Fruit fly (Drosophila melanogaster) whole organism, embryonic: ENCODE data around the gene CG31633.

Source experiments
- Asciz ChIP-seq: fragments of 200-800 bp; sonication (Bioruptor generic); optimal IDR thresholded peaks from 2 replicates; lab custom pipeline; 2017; ENCODE audit warnings: missing biosample characterization, mild to moderate bottlenecking, missing genetic modification characterization, missing genetic modification reagents
- Atf6 ChIP-seq: fragments of 200-800 bp; sonication (Bioruptor generic); IDR thresholded peaks from 2 replicates; pipeline ENCODE4 v1.3.6; 2022; ENCODE audit warnings: missing biosample characterization, missing genetic modification characterization
- Awh ChIP-seq: fragments of 200-800 bp; sonication (Bioruptor generic); IDR thresholded peaks from 2 replicates; pipeline ENCODE4, ENCODE4 v1.3.6; 2022; ENCODE audit warnings: missing biosample characterization, missing genetic modification characterization
- BEAF-32 ChIP-seq: fragments of 200-800 bp; sonication (Bioruptor generic); optimal IDR thresholded peaks from 3 replicates; lab custom pipeline; 2017; ENCODE audit warnings: missing biosample characterization, missing genetic modification characterization, mild to moderate bottlenecking, moderate library complexity, missing genetic modification reagents
- CG10209 ChIP-seq: fragments of 200-800 bp; sonication (Bioruptor generic); optimal IDR thresholded peaks from 3 replicates; lab custom pipeline; 2017; ENCODE audit warnings: missing biosample characterization, mild to moderate bottlenecking, missing genetic modification characterization, missing genetic modification reagents
- CG10565 ChIP-seq: fragments of 200-800 bp; sonication (Bioruptor generic); optimal IDR thresholded peaks from 3 replicates; lab custom pipeline; 2016; ENCODE audit warnings: missing biosample characterization, mild to moderate bottlenecking, missing genetic modification characterization
- CG11093 ChIP-seq: fragments of 200-800 bp; sonication (Bioruptor generic); IDR thresholded peaks from 3 replicates; pipeline ENCODE4 v1.3.6; 2022; ENCODE audit warnings: missing biosample characterization, missing genetic modification characterization
- CG13894 ChIP-seq: fragments of 200-800 bp; sonication (Bioruptor generic); optimal IDR thresholded peaks from 3 replicates; lab custom pipeline; 2018; ENCODE audit warnings: missing biosample characterization, mild to moderate bottlenecking, missing genetic modification characterization, moderate library complexity
- CG17359 ChIP-seq: fragments of 200-800 bp; sonication (Bioruptor generic); optimal IDR thresholded peaks from 3 replicates; lab custom pipeline; 2018; ENCODE audit warnings: missing biosample characterization, mild to moderate bottlenecking, missing genetic modification characterization, moderate library complexity
- CG17912 ChIP-seq: fragments of 200-800 bp; sonication (Bioruptor generic); optimal IDR thresholded peaks from 2 replicates; lab custom pipeline; 2018; ENCODE audit warnings: missing biosample characterization, mild to moderate bottlenecking, missing genetic modification characterization
- CG2678 ChIP-seq: fragments of 200-800 bp; sonication (Bioruptor generic); optimal IDR thresholded peaks from 3 replicates; lab custom pipeline; 2019; ENCODE audit warnings: missing biosample characterization, mild to moderate bottlenecking, missing genetic modification characterization, moderate library complexity
- CG32532 ChIP-seq: fragments of 200-800 bp; sonication (Bioruptor generic); IDR thresholded peaks from 2 replicates; pipeline ENCODE4 v1.3.6; 2022; ENCODE audit warnings: missing biosample characterization, missing genetic modification characterization
- CG32767 ChIP-seq: fragments of 200-800 bp; sonication (Bioruptor generic); IDR thresholded peaks from 2 replicates; pipeline ENCODE4 v1.3.6; 2022; ENCODE audit warnings: missing biosample characterization, missing genetic modification characterization
- CG3407 ChIP-seq: fragments of 200-800 bp; sonication (Bioruptor generic); optimal IDR thresholded peaks from 2 replicates; lab custom pipeline; 2018; ENCODE audit warnings: missing biosample characterization, mild to moderate bottlenecking, missing genetic modification characterization
- CG34224 ChIP-seq: fragments of 200-800 bp; sonication (Bioruptor generic); IDR thresholded peaks from 3 replicates; pipeline ENCODE4 v1.3.6; 2022; ENCODE audit warnings: missing biosample characterization, missing genetic modification characterization; ENCODE audit not compliant: partially characterized antibody
- CG3838 ChIP-seq: fragments of 200-800 bp; sonication (Bioruptor generic); optimal IDR thresholded peaks from 3 replicates; lab custom pipeline; 2016; ENCODE audit warnings: missing biosample characterization, missing genetic modification characterization
- CG42726 ChIP-seq: fragments of 200-800 bp; sonication (Bioruptor generic); IDR thresholded peaks from 2 replicates; pipeline ENCODE4 v1.3.6; 2022; ENCODE audit warnings: missing biosample characterization, missing genetic modification characterization; ENCODE audit not compliant: partially characterized antibody
- CG6654 ChIP-seq: fragments of 200-800 bp; sonication (Bioruptor generic); optimal IDR thresholded peaks from 2 replicates; lab custom pipeline; 2017; ENCODE audit warnings: missing biosample characterization, mild to moderate bottlenecking, missing genetic modification characterization
- CG7745 ChIP-seq: fragments of 200-800 bp; sonication (Bioruptor generic); optimal IDR thresholded peaks from 2 replicates; lab custom pipeline; 2018; ENCODE audit warnings: missing biosample characterization, mild to moderate bottlenecking, missing genetic modification characterization, moderate library complexity
- CG7928 ChIP-seq: fragments of 200-800 bp; sonication (Bioruptor generic); optimal IDR thresholded peaks from 2 replicates; lab custom pipeline; 2017; ENCODE audit warnings: missing biosample characterization, mild to moderate bottlenecking, missing genetic modification characterization
- CG8290 ChIP-seq, 3 experiments: fragments of 200-800 bp; sonication (Bioruptor generic); optimal IDR thresholded peaks; 2 replicates each; lab custom pipeline; 2016 to 2019; ENCODE audit warnings: missing biosample characterization in 3 of 3, missing genetic modification characterization in 3 of 3, mild to moderate bottlenecking in 2 of 3, moderate library complexity in 1 of 3
- CG8765 ChIP-seq: fragments of 200-800 bp; sonication (Bioruptor generic); IDR thresholded peaks from 2 replicates; pipeline ENCODE4 v1.3.6; 2022; ENCODE audit warnings: missing biosample characterization, missing genetic modification characterization
- CG8944 ChIP-seq: fragments of 200-800 bp; sonication (Bioruptor generic); optimal IDR thresholded peaks from 3 replicates; lab custom pipeline; 2016; ENCODE audit warnings: missing biosample characterization, missing genetic modification characterization
- CG9437 ChIP-seq: fragments of 200-800 bp; sonication (Bioruptor generic); optimal IDR thresholded peaks from 2 replicates; lab custom pipeline; 2018; ENCODE audit warnings: missing biosample characterization, mild to moderate bottlenecking, missing genetic modification characterization
- Dip2 ChIP-seq: fragments of 200-800 bp; sonication (Bioruptor generic); IDR thresholded peaks from 2 replicates; pipeline ENCODE4 v1.3.6; 2022; ENCODE audit warnings: missing biosample characterization, missing genetic modification characterization
- Dip3 ChIP-seq: fragments of 200-800 bp; sonication (Bioruptor generic); optimal IDR thresholded peaks from 3 replicates; lab custom pipeline; 2016; ENCODE audit warnings: missing biosample characterization, missing genetic modification characterization
- ERR ChIP-seq: fragments of 200-800 bp; sonication (Bioruptor generic); optimal IDR thresholded peaks from 2 replicates; lab custom pipeline; 2016; ENCODE audit warnings: missing biosample characterization, missing genetic modification characterization
- Elba2 ChIP-seq: fragments of 200-800 bp; sonication (Bioruptor generic); optimal IDR thresholded peaks from 3 replicates; lab custom pipeline; 2016; ENCODE audit warnings: missing biosample characterization, missing genetic modification characterization
- HLH54F ChIP-seq: fragments of 200-800 bp; sonication (Bioruptor generic); optimal IDR thresholded peaks from 3 replicates; lab custom pipeline; 2016; ENCODE audit warnings: missing biosample characterization, missing genetic modification characterization
- Kr ChIP-seq: fragments of 200-800 bp; sonication (Bioruptor generic); optimal IDR thresholded peaks from 2 replicates; lab custom pipeline; 2017; ENCODE audit warnings: missing biosample characterization, mild to moderate bottlenecking, missing genetic modification characterization
- Max ChIP-seq: fragments of 200-800 bp; sonication (Bioruptor generic); optimal IDR thresholded peaks from 2 replicates; lab custom pipeline; 2016; ENCODE audit warnings: missing biosample characterization, mild to moderate bottlenecking, missing genetic modification characterization
- Mes4 ChIP-seq: fragments of 200-800 bp; sonication (Bioruptor generic); optimal IDR thresholded peaks from 2 replicates; lab custom pipeline; 2016; ENCODE audit warnings: missing biosample characterization, missing genetic modification characterization
- NC2β ChIP-seq: fragments of 200-800 bp; sonication (Bioruptor generic); optimal IDR thresholded peaks from 2 replicates; lab custom pipeline; 2016; ENCODE audit warnings: missing biosample characterization, missing genetic modification characterization
- Oli ChIP-seq: fragments of 200-800 bp; sonication (Bioruptor generic); optimal IDR thresholded peaks from 2 replicates; lab custom pipeline; 2018; ENCODE audit warnings: missing biosample characterization, mild to moderate bottlenecking, missing genetic modification characterization, moderate library complexity
- Side ChIP-seq: fragments of 200-800 bp; sonication (Bioruptor generic); optimal IDR thresholded peaks from 2 replicates; lab custom pipeline; 2016; ENCODE audit warnings: missing biosample characterization, missing genetic modification characterization
- Tbp ChIP-seq: fragments of >200 bp; optimal IDR thresholded peaks from 2 replicates; lab custom pipeline; 2018; ENCODE audit warnings: missing biosample characterization, missing genetic modification characterization
- ac ChIP-seq: fragments of 200-800 bp; sonication (Bioruptor generic); optimal IDR thresholded peaks from 3 replicates; lab custom pipeline; 2017; ENCODE audit warnings: missing biosample characterization, mild to moderate bottlenecking, missing genetic modification characterization
- ara ChIP-seq: fragments of 200-800 bp; sonication (Bioruptor generic); IDR thresholded peaks from 2 replicates; pipeline ENCODE4 v1.3.6; 2022; ENCODE audit warnings: missing biosample characterization, missing genetic modification characterization
- ci ChIP-seq: fragments of 200-800 bp; sonication (Bioruptor generic); IDR thresholded peaks from 3 replicates; pipeline ENCODE4 v1.3.6; 2022; ENCODE audit warnings: missing biosample characterization, missing genetic modification characterization
- dati ChIP-seq: fragments of 200-800 bp; sonication (Bioruptor generic); IDR thresholded peaks from 2 replicates; pipeline ENCODE4 v1.3.6; 2022; ENCODE audit warnings: missing biosample characterization, missing genetic modification characterization
- dimm ChIP-seq: fragments of 200-800 bp; sonication (Bioruptor generic); IDR thresholded peaks from 2 replicates; pipeline ENCODE4 v1.3.6; 2022; ENCODE audit warnings: missing biosample characterization, missing genetic modification characterization
- h ChIP-seq: fragments of >200 bp; optimal IDR thresholded peaks from 2 replicates; lab custom pipeline; 2017
- jigr1 ChIP-seq: fragments of 200-800 bp; sonication (Bioruptor generic); IDR thresholded peaks from 3 replicates; pipeline ENCODE4 v1.3.6; 2022; ENCODE audit warnings: missing biosample characterization, missing genetic modification characterization
- seq ChIP-seq: fragments of 200-800 bp; sonication (Bioruptor generic); IDR thresholded peaks from 2 replicates; pipeline ENCODE4 v1.3.6; 2022; ENCODE audit warnings: missing biosample characterization, missing genetic modification characterization
- slbo ChIP-seq: fragments of 200-800 bp; sonication (Bioruptor generic); IDR thresholded peaks from 2 replicates; pipeline ENCODE4 v1.3.6; 2022; ENCODE audit warnings: missing biosample characterization, missing genetic modification characterization
- sqz ChIP-seq: fragments of 200-800 bp; sonication (Bioruptor generic); optimal IDR thresholded peaks from 3 replicates; lab custom pipeline; 2018; ENCODE audit warnings: missing biosample characterization, mild to moderate bottlenecking, missing genetic modification characterization
- tgo ChIP-seq: fragments of 200-800 bp; sonication (Bioruptor generic); IDR thresholded peaks from 3 replicates; pipeline ENCODE4 v1.3.6; 2022; ENCODE audit warnings: missing biosample characterization, missing genetic modification characterization
- tll ChIP-seq, 2 experiments: fragments of 200-800 bp in 1 of 2; fragments of >200 bp in 1 of 2; sonication (Bioruptor generic) in 1 of 2; optimal IDR thresholded peaks; 2 replicates each; lab custom pipeline; 2017 to 2019; ENCODE audit warnings: missing biosample characterization in 2 of 2, missing genetic modification characterization in 2 of 2, mild to moderate bottlenecking in 1 of 2, moderate library complexity in 1 of 2
- tx ChIP-seq: fragments of 200-800 bp; sonication (Bioruptor generic); optimal IDR thresholded peaks from 2 replicates; lab custom pipeline; 2016; ENCODE audit warnings: missing biosample characterization, missing genetic modification characterization
- wek ChIP-seq: fragments of 200-800 bp; sonication (Bioruptor generic); optimal IDR thresholded peaks from 3 replicates; lab custom pipeline; 2018; ENCODE audit warnings: missing biosample characterization, mild to moderate bottlenecking, missing genetic modification characterization, moderate library complexity

CG31633 gene

dm6 chr2L:6649085-6649754 lies 6.9 kb downstream of the CG31633 start, which contains the start of the genes CG31635 and Tango1 (continued):
- peak; percentile 7 for TF ChIP-seq CG10209
- TF ChIP-seq CG6654 (GFP tag; lab: Kevin White, UChicago), result no peak
- TF ChIP-seq Mes4, result no peak
- TF ChIP-seq CG9437 (GFP tag; lab: Kevin White, UChicago), result no peak
- no peak for TF ChIP-seq dati (GFP tag; lab: Robert Waterston, UW)
- TF ChIP-seq Side, result no peak
- TF ChIP-seq CG7928 (GFP tag; lab: Kevin White, UChicago), result peak; percentile 13
- TF ChIP-seq Atf6 (GFP tag; lab: Robert Waterston, UW), result 0 out of 2 replicates have a peak, but pooled peaks have one; percentile 25
- TF ChIP-seq Dip3 (GFP tag; lab: Kevin White, UChicago), result peak; percentile 12
- TF ChIP-seq CG3407 (GFP tag; lab: Kevin White, UChicago), result no peak
- TF ChIP-seq HLH54F (GFP tag; lab: Kevin White, UChicago), result peak; percentile 36
- TF ChIP-seq CG34224 (GFP tag; lab: Robert Waterston, UW), result no peak
- TF ChIP-seq Elba2 (GFP tag; lab: Kevin White, UChicago), result peak; percentile 65
- no peak for TF ChIP-seq Asciz (GFP tag; lab: Kevin White, UChicago)
- TF ChIP-seq CG2678 (tag; lab: Kevin White, UChicago), result no peak
- 0 out of 3 replicates have a peak, but pooled peaks have one; percentile 37 for TF ChIP-seq CG11093 (GFP tag; lab: Robert Waterston, UW)
- TF ChIP-seq Oli (tag; lab: Kevin White, UChicago), result no peak
- TF ChIP-seq slbo (GFP tag; lab: Robert Waterston, UW), result no peak
- 0 out of 3 replicates have a peak, but pooled peaks have one; percentile 15 for TF ChIP-seq tgo
- no peak for TF ChIP-seq CG8765 (GFP tag; lab: Robert Waterston, UW)
- no peak for TF ChIP-seq wek
- peak in 1 of 2 experiments; percentile 2 for TF ChIP-seq tll (GFP tag; optimal IDR thresholded peaks at IDR 0.05; lab: Kevin White, UChicago)
- TF ChIP-seq NC2β (GFP tag; lab: Kevin White, UChicago), result no peak
- peak; percentile 50 for TF ChIP-seq BEAF-32 (GFP tag; lab: Kevin White, UChicago)
- TF ChIP-seq CG3838 (GFP tag; lab: Kevin White, UChicago), result no peak
- no peak for TF ChIP-seq Tbp (GFP tag; lab: Kevin White, UChicago)
- TF ChIP-seq CG8290 (GFP tag; optimal IDR thresholded peaks at IDR 0.05; lab: Kevin White, UChicago), result peak; percentile 24
- TF ChIP-seq CG8290 (tag; optimal IDR thresholded peaks at IDR 0.05; lab: Kevin White, UChicago), result no peak
- TF ChIP-seq ac (GFP tag; lab: Kevin White, UChicago), result no peak
- no peak for TF ChIP-seq CG13894
- no peak for TF ChIP-seq h (lab: Kevin White, UChicago)
- no peak for TF ChIP-seq CG17912 (GFP tag; lab: Kevin White, UChicago)
- TF ChIP-seq seq (GFP tag; lab: Robert Waterston, UW), result no peak
- TF ChIP-seq CG7745 (tag; lab: Kevin White, UChicago), result no peak
- TF ChIP-seq sqz (GFP tag; lab: Kevin White, UChicago), result no peak
- TF ChIP-seq CG17359 (tag; lab: Kevin White, UChicago), result no peak
- peak; percentile 57 for TF ChIP-seq Max (GFP tag; lab: Kevin White, UChicago)
- no peak for TF ChIP-seq CG42726
- no peak for TF ChIP-seq tx (GFP tag; lab: Kevin White, UChicago)
- no peak for TF ChIP-seq Kr (GFP tag; lab: Kevin White, UChicago)
- TF ChIP-seq Awh (GFP tag; lab: Robert Waterston, UW), result no peak
- no peak for TF ChIP-seq jigr1 (GFP tag; lab: Robert Waterston, UW)
- TF ChIP-seq ara (GFP tag; lab: Robert Waterston, UW), result no peak
- TF ChIP-seq CG10565 (GFP tag; lab: Kevin White, UChicago), result no peak
- no peak for TF ChIP-seq dimm (GFP tag; lab: Robert Waterston, UW)
- TF ChIP-seq CG32532 (GFP tag; lab: Robert Waterston, UW), result no peak
- no peak for TF ChIP-seq ERR (GFP tag; lab: Kevin White, UChicago)
- TF ChIP-seq CG32767 (GFP tag; lab: Robert Waterston, UW), result no peak
- no peak for TF ChIP-seq CG8944
- no peak for TF ChIP-seq Dip2 (GFP tag; lab: Robert Waterston, UW)
- no peak for TF ChIP-seq ci (GFP tag; lab: Robert Waterston, UW)
